Worm (Caenorhabditis elegans) whole organism, dauer: ENCODE data around the gene F54B3.2.

Source experiments
- unc-62 ChIP-seq: sonication (generic microtip); optimal IDR thresholded peaks from 2 replicates; lab custom pipeline; 2017; ENCODE audit warnings: missing biosample characterization, missing genetic modification reagents, missing genetic modification characterization

Gene F54B3.2

DNA sequence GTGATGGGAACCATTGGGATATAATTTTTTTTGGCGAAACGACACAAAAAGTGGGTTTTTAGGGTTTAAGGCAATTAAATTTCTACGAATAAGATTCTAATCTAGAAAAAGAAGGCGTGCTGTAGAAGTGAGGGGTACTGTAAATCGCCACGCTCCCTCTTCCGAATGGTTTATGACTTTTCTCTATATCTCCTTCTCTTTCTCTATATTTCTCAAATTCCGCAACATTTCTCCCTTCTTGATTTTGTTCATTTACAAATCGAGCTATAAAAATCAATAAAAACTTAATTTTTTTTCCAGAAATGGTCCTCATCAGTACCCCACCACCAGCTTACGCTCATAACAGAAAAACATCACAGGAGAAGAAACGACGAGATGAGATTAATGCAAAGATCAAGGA, 51.8 kb downstream of the F54B3.2 start, which contains the start of gene ref-1:
Gene ref-1, plus strand, starts transcription at position 301 of the 400 bp plus-strand sequence.
- TF ChIP-seq unc-62 (GFP tag; lab: Kevin White, UChicago), result no peak
